Worm (Caenorhabditis elegans) whole organism, young adult: ENCODE data around the gene T09F5.20.

Source experiments
- B0019.2 ChIP-seq: fragments of 200-800 bp; sonication (Bioruptor generic); conservative IDR thresholded peaks from 2 replicates; pipeline ENCODE4 v1.3.6; 2022; ENCODE audit warnings: missing genetic modification reagents, missing genetic modification characterization, missing compliant biosample characterization
- B0035.1 ChIP-seq: sonication (generic microtip); optimal IDR thresholded peaks from 2 replicates; lab custom pipeline; 2016; ENCODE audit warnings: missing genetic modification characterization, mild to moderate bottlenecking, missing compliant biosample characterization, missing genotype, missing genetic modification reagents
- D2030.7 ChIP-seq: fragments of 200-800 bp; sonication (Bioruptor generic); IDR thresholded peaks from 2 replicates; pipeline ENCODE4 v1.3.6; 2022; ENCODE audit warnings: missing genetic modification reagents, missing genetic modification characterization, missing compliant biosample characterization
- F23B12.7 ChIP-seq: sonication (generic microtip); optimal IDR thresholded peaks from 2 replicates; lab custom pipeline; 2017; ENCODE audit warnings: missing genetic modification characterization, mild to moderate bottlenecking, missing compliant biosample characterization, antibody characterized with exemption, moderate library complexity; ENCODE audit not compliant: insufficient read depth
- F37B4.10 ChIP-seq: fragments of 200-800 bp; sonication (Bioruptor generic); IDR thresholded peaks from 2 replicates; pipeline ENCODE4 v1.3.6; 2022; ENCODE audit warnings: missing genetic modification characterization, missing compliant biosample characterization
- F39B2.1 ChIP-seq: fragments of 200-800 bp; sonication (Bioruptor generic); IDR thresholded peaks from 2 replicates; pipeline ENCODE4 v1.3.6; 2022; ENCODE audit warnings: missing genetic modification reagents, missing genetic modification characterization, missing compliant biosample characterization
- F49E8.2 ChIP-seq: sonication (generic microtip); optimal IDR thresholded peaks from 3 replicates; lab custom pipeline; 2017; ENCODE audit warnings: missing genetic modification characterization, mild to moderate bottlenecking, missing compliant biosample characterization, antibody characterized with exemption, moderate library complexity; ENCODE audit not compliant: insufficient read depth
- F52B5.7 ChIP-seq: sonication (generic microtip); optimal IDR thresholded peaks from 2 replicates; lab custom pipeline; 2016; ENCODE audit warnings: mild to moderate bottlenecking, missing genetic modification characterization, missing compliant biosample characterization
- F57C9.4 ChIP-seq: sonication (generic microtip); optimal IDR thresholded peaks from 2 replicates; lab custom pipeline; 2017; ENCODE audit warnings: mild to moderate bottlenecking, missing genetic modification characterization, missing compliant biosample characterization
- K12H6.12 ChIP-seq: fragments of 200-800 bp; sonication (Bioruptor generic); optimal IDR thresholded peaks from 2 replicates; lab custom pipeline; 2018; ENCODE audit warnings: mild to moderate bottlenecking, missing genetic modification characterization, missing compliant biosample characterization
- Y53G8AR.9 ChIP-seq: fragments of 200-800 bp; sonication (Bioruptor generic); conservative IDR thresholded peaks from 2 replicates; pipeline ENCODE4 v1.3.6; 2022; ENCODE audit warnings: missing genetic modification reagents, missing genetic modification characterization, missing compliant biosample characterization
- ZK185.1 ChIP-seq: sonication (generic microtip); optimal IDR thresholded peaks from 2 replicates; lab custom pipeline; 2016; ENCODE audit warnings: mild to moderate bottlenecking, missing genetic modification characterization, missing compliant biosample characterization; ENCODE audit not compliant: poor library complexity, severe bottlenecking
- akir-1 ChIP-seq: fragments of 200-800 bp; sonication (Bioruptor generic); optimal IDR thresholded peaks from 2 replicates; lab custom pipeline; 2018; ENCODE audit warnings: mild to moderate bottlenecking, missing genetic modification characterization, moderate library complexity, missing compliant biosample characterization
- aptf-3 ChIP-seq: fragments of 200-800 bp; sonication (Bioruptor generic); IDR thresholded peaks from 2 replicates; pipeline ENCODE4 v1.3.6; 2022; ENCODE audit warnings: missing genetic modification characterization, missing compliant biosample characterization
- athp-1 ChIP-seq: sonication (generic microtip); optimal IDR thresholded peaks from 2 replicates; lab custom pipeline; 2017; ENCODE audit warnings: mild to moderate bottlenecking, missing genetic modification characterization, missing compliant biosample characterization
- attf-6 ChIP-seq: fragments of 200-800 bp; sonication (Bioruptor generic); IDR thresholded peaks from 2 replicates; pipeline ENCODE4 v1.3.6; 2022; ENCODE audit warnings: missing genetic modification reagents, missing genetic modification characterization, missing compliant biosample characterization
- bed-1 ChIP-seq: fragments of 200-800 bp; sonication (Bioruptor generic); IDR thresholded peaks from 2 replicates; pipeline ENCODE4 v1.3.6; 2022; ENCODE audit warnings: missing genetic modification reagents, missing genetic modification characterization, missing compliant biosample characterization
- ccch-3 ChIP-seq: fragments of 200-800 bp; sonication (Bioruptor generic); optimal IDR thresholded peaks from 2 replicates; lab custom pipeline; 2018; ENCODE audit warnings: mild to moderate bottlenecking, missing genetic modification characterization, missing compliant biosample characterization
- cebp-2 ChIP-seq: fragments of 200-800 bp; sonication (Bioruptor generic); IDR thresholded peaks from 2 replicates; pipeline ENCODE4 v1.3.6; 2022; ENCODE audit warnings: missing genetic modification characterization, missing compliant biosample characterization
- ceh-100 ChIP-seq: fragments of 200-800 bp; sonication (Bioruptor generic); IDR thresholded peaks from 2 replicates; pipeline ENCODE4 v1.3.6; 2022; ENCODE audit warnings: missing genetic modification reagents, missing genetic modification characterization, missing compliant biosample characterization
- ceh-27 ChIP-seq: fragments of 200-800 bp; sonication (Bioruptor generic); optimal IDR thresholded peaks from 2 replicates; lab custom pipeline; 2018; ENCODE audit warnings: mild to moderate bottlenecking, missing genetic modification characterization, moderate library complexity, missing compliant biosample characterization
- ceh-79 ChIP-seq: sonication (generic microtip); optimal IDR thresholded peaks from 2 replicates; lab custom pipeline; 2017; ENCODE audit warnings: mild to moderate bottlenecking, missing genetic modification characterization, missing compliant biosample characterization
- dox-1 ChIP-seq: fragments of 200-800 bp; sonication (Bioruptor generic); IDR thresholded peaks from 2 replicates; pipeline ENCODE4 v1.3.6; 2022; ENCODE audit warnings: missing genetic modification reagents, missing genetic modification characterization, missing compliant biosample characterization
- dpl-1 ChIP-seq: fragments of 150-350 bp; optimal IDR thresholded peaks from 2 replicates; lab custom pipeline; 2014; ENCODE audit warnings: missing biosample characterization, missing genetic modification reagents, missing genetic modification characterization
- ekl-4 ChIP-seq: fragments of 200-800 bp; sonication (Bioruptor generic); IDR thresholded peaks from 2 replicates; pipeline ENCODE4 v1.3.6; 2022; ENCODE audit warnings: missing genetic modification reagents, missing genetic modification characterization, missing compliant biosample characterization
- hlh-12 ChIP-seq: sonication (generic microtip); optimal IDR thresholded peaks from 2 replicates; lab custom pipeline; 2016; ENCODE audit warnings: missing genetic modification characterization, missing compliant biosample characterization
- hmg-1.2 ChIP-seq: fragments of 200-800 bp; sonication (Bioruptor generic); IDR thresholded peaks from 2 replicates; pipeline ENCODE4 v1.3.6; 2022; ENCODE audit warnings: missing genetic modification reagents, missing genetic modification characterization, missing compliant biosample characterization
- hmg-20 ChIP-seq: fragments of 200-800 bp; sonication (Bioruptor generic); IDR thresholded peaks from 2 replicates; pipeline ENCODE4 v1.3.6; 2022; ENCODE audit warnings: missing genetic modification reagents, missing genetic modification characterization, missing compliant biosample characterization
- hrde-1 ChIP-seq: sonication (generic microtip); optimal IDR thresholded peaks from 2 replicates; lab custom pipeline; 2016; ENCODE audit warnings: missing genetic modification characterization, mild to moderate bottlenecking, missing compliant biosample characterization, moderate library complexity, missing genotype, missing genetic modification reagents, borderline replicate concordance
- lag-1 ChIP-seq: fragments of 200-800 bp; sonication (Bioruptor generic); IDR thresholded peaks from 2 replicates; pipeline ENCODE4 v1.3.6; 2022; ENCODE audit warnings: missing genetic modification reagents, missing genetic modification characterization, missing compliant biosample characterization
- let-526 ChIP-seq: fragments of 200-800 bp; sonication (Bioruptor generic); IDR thresholded peaks from 2 replicates; pipeline ENCODE4 v1.3.6; 2022; ENCODE audit warnings: missing genetic modification reagents, missing genetic modification characterization, missing compliant biosample characterization
- madf-8 ChIP-seq: fragments of 200-800 bp; sonication (Bioruptor generic); conservative IDR thresholded peaks from 2 replicates; pipeline ENCODE4 v1.3.6; 2022; ENCODE audit warnings: missing genetic modification reagents, missing genetic modification characterization, missing compliant biosample characterization
- mxl-1 ChIP-seq: sonication (generic microtip); optimal IDR thresholded peaks from 2 replicates; lab custom pipeline; 2016; ENCODE audit warnings: missing genetic modification characterization, missing compliant biosample characterization
- nfya-1 ChIP-seq: sonication (generic microtip); optimal IDR thresholded peaks from 2 replicates; lab custom pipeline; 2017; ENCODE audit warnings: antibody characterized with exemption, missing compliant biosample characterization, missing genetic modification characterization, borderline replicate concordance; ENCODE audit not compliant: insufficient read depth
- nfyb-1 ChIP-seq: fragments of 200-800 bp; sonication (Bioruptor generic); IDR thresholded peaks from 2 replicates; pipeline ENCODE4 v1.3.6; 2022; ENCODE audit warnings: missing genetic modification reagents, missing genetic modification characterization, missing compliant biosample characterization
- nhr-120 ChIP-seq: fragments of 200-800 bp; sonication (Bioruptor generic); IDR thresholded peaks from 2 replicates; pipeline ENCODE4 v1.3.6; 2022; ENCODE audit warnings: missing genetic modification characterization, missing compliant biosample characterization
- nhr-80 ChIP-seq: sonication (generic microtip); optimal IDR thresholded peaks from 2 replicates; lab custom pipeline; 2016; ENCODE audit warnings: missing genetic modification characterization, missing compliant biosample characterization
- nhr-90 ChIP-seq: sonication (generic microtip); optimal IDR thresholded peaks from 2 replicates; lab custom pipeline; 2016; ENCODE audit warnings: missing genotype, mild to moderate bottlenecking, missing genetic modification characterization, missing compliant biosample characterization
- rcor-1 ChIP-seq: fragments of 200-800 bp; sonication (Bioruptor generic); IDR thresholded peaks from 2 replicates; pipeline ENCODE4 v1.3.6; 2022; ENCODE audit warnings: missing genetic modification reagents, missing genetic modification characterization, missing compliant biosample characterization
- repo-1 ChIP-seq: sonication (generic microtip); optimal IDR thresholded peaks from 2 replicates; lab custom pipeline; 2017; ENCODE audit warnings: mild to moderate bottlenecking, missing genetic modification characterization, missing compliant biosample characterization
- sea-2 ChIP-seq: fragments of 200-800 bp; sonication (Bioruptor generic); IDR thresholded peaks from 2 replicates; pipeline ENCODE4 v1.3.6; 2022; ENCODE audit warnings: missing genetic modification characterization, missing compliant biosample characterization
- snpc-1.3 ChIP-seq: sonication (generic microtip); optimal IDR thresholded peaks from 2 replicates; lab custom pipeline; 2017; ENCODE audit warnings: missing genetic modification characterization, mild to moderate bottlenecking, missing compliant biosample characterization, antibody characterized with exemption, moderate library complexity, missing genotype, missing genetic modification reagents; ENCODE audit not compliant: insufficient read depth
- snpc-3.4 ChIP-seq: sonication (generic microtip); optimal IDR thresholded peaks from 2 replicates; lab custom pipeline; 2017; ENCODE audit warnings: missing genetic modification characterization, mild to moderate bottlenecking, missing compliant biosample characterization, antibody characterized with exemption, moderate library complexity, missing genotype, missing genetic modification reagents
- tlf-1 ChIP-seq: fragments of 200-800 bp; sonication (Bioruptor generic); optimal IDR thresholded peaks from 2 replicates; lab custom pipeline; 2018; ENCODE audit warnings: mild to moderate bottlenecking, missing genetic modification characterization, missing compliant biosample characterization
- ztf-22 ChIP-seq: fragments of 200-800 bp; sonication (Bioruptor generic); optimal IDR thresholded peaks from 2 replicates; lab custom pipeline; 2018; ENCODE audit warnings: mild to moderate bottlenecking, missing genetic modification characterization, moderate library complexity, missing compliant biosample characterization
- ztf-25 ChIP-seq: fragments of 200-800 bp; sonication (Bioruptor generic); IDR thresholded peaks from 2 replicates; pipeline ENCODE4 v1.3.6; 2022; ENCODE audit warnings: missing genetic modification reagents, missing genetic modification characterization, missing compliant biosample characterization
- ztf-26 ChIP-seq: sonication (generic microtip); optimal IDR thresholded peaks from 2 replicates; lab custom pipeline; 2017; ENCODE audit warnings: missing genetic modification characterization, missing compliant biosample characterization

Gene T09F5.20

DNA sequence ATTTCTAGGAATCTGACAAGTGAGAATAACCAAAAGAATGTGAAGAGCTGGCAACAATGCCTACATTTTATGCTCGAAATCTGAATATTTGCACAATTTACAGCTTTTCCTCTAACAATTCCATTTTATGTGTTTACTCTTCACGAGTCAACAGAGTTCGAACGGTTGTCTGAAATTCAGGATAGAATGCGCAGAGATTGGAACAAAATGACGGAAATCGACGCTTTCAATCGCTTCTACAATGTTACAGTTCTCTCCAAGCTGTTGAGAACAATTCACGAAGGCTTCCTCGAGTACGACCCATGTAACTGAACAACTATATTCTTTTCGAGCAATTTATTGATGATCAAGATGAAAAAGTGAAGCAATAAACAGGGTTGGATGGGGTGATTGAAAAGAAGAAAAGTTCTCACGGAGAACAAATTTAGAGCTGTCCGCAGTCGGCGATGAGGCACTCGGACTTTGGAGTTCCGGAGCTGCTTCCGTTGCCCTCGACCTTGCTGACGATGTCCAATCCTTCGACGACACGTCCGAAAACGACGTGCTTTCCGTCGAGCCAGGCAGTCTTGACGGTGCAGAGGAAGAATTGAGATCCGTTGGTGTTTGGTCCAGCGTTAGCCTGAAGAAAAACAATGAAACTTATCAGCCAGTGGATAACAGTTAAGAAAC lies 38.7 kb upstream of the T09F5.20 start, which contains the start of gene Y75B12B.3 (continued):
- peak; percentile 47; the same call in 1 of the 2 replicates for TF ChIP-seq ceh-100 (GFP tag; lab: Robert Waterston, UW)
- no peak for TF ChIP-seq ceh-27 (GFP tag; lab: Kevin White, UChicago)
- peak; percentile 51 for TF ChIP-seq tlf-1
- peak; percentile 64 for TF ChIP-seq hrde-1 (tag; lab: Kevin White, UChicago)
- 0 out of 2 replicates have a peak, but pooled peaks have one; percentile 9 for TF ChIP-seq nfyb-1 (GFP tag; lab: Robert Waterston, UW)
- TF ChIP-seq nhr-120: no peak
- TF ChIP-seq snpc-3.4 (tag; lab: Kevin White, UChicago): peak; percentile 24
- no peak for TF ChIP-seq aptf-3
- TF ChIP-seq F57C9.4 (tag; lab: Kevin White, UChicago): no peak
- TF ChIP-seq ZK185.1 (tag; lab: Kevin White, UChicago): no peak
- no peak for TF ChIP-seq lag-1 (GFP tag; lab: Robert Waterston, UW)
- peak; percentile 43 for TF ChIP-seq snpc-1.3
- no peak for TF ChIP-seq sea-2 (GFP tag; lab: Robert Waterston, UW)
- TF ChIP-seq nhr-90: no peak
- TF ChIP-seq ztf-26 (tag; lab: Kevin White, UChicago): no peak
- TF ChIP-seq nhr-80 (tag; lab: Kevin White, UChicago): no peak
- TF ChIP-seq let-526 (GFP tag; lab: Robert Waterston, UW): no peak
- no peak for TF ChIP-seq F23B12.7 (tag; lab: Kevin White, UChicago)
- 0 out of 2 replicates have a peak, but pooled peaks have one; percentile 56 for TF ChIP-seq ztf-25
- TF ChIP-seq Y53G8AR.9 (GFP tag; lab: Robert Waterston, UW): peak; percentile 67; the same call in 1 of the 2 replicates
- no peak for TF ChIP-seq B0035.1
- peak; percentile 27; the same call in 1 of the 2 replicates for TF ChIP-seq F39B2.1 (GFP tag; lab: Robert Waterston, UW)
- peak; percentile 32; the same call in 1 of the 2 replicates for TF ChIP-seq dox-1 (GFP tag; lab: Robert Waterston, UW)
- TF ChIP-seq attf-6 (GFP tag; lab: Robert Waterston, UW): peak; percentile 50; the same call in 1 of the 2 replicates
- no peak for TF ChIP-seq akir-1
- TF ChIP-seq repo-1: no peak
- TF ChIP-seq ccch-3 (GFP tag; lab: Kevin White, UChicago): no peak
- no peak for TF ChIP-seq dpl-1
- no peak for TF ChIP-seq bed-1 (GFP tag; lab: Robert Waterston, UW)
- no peak for TF ChIP-seq B0019.2
- no peak for TF ChIP-seq nfya-1 (tag; lab: Kevin White, UChicago)
- TF ChIP-seq hlh-12 (tag; lab: Kevin White, UChicago): no peak
- TF ChIP-seq ceh-79 (tag; lab: Kevin White, UChicago): peak; percentile 73
- no peak for TF ChIP-seq cebp-2
- peak; percentile 46 for TF ChIP-seq athp-1 (tag; lab: Kevin White, UChicago)
- TF ChIP-seq F49E8.2: peak; percentile 84
- TF ChIP-seq hmg-20 (GFP tag; lab: Robert Waterston, UW): no peak
- peak; percentile 76; the same call in 1 of the 2 replicates for TF ChIP-seq ekl-4 (GFP tag; lab: Robert Waterston, UW)
- no peak for TF ChIP-seq F52B5.7 (tag; lab: Kevin White, UChicago)
- no peak for TF ChIP-seq D2030.7 (GFP tag; lab: Robert Waterston, UW)
- TF ChIP-seq ztf-22 (GFP tag; lab: Kevin White, UChicago): no peak
- TF ChIP-seq K12H6.12: no peak
- 0 out of 2 replicates have a peak, but pooled peaks have one; percentile 10 for TF ChIP-seq hmg-1.2 (GFP tag; lab: Robert Waterston, UW)
- TF ChIP-seq mxl-1 (tag; lab: Kevin White, UChicago): no peak
- TF ChIP-seq F37B4.10 (GFP tag; lab: Robert Waterston, UW): no peak
- peak; percentile 10; the same call in 1 of the 2 replicates for TF ChIP-seq madf-8 (GFP tag; lab: Robert Waterston, UW)
- TF ChIP-seq rcor-1 (GFP tag; lab: Robert Waterston, UW): peak; percentile 5; the same call in 1 of the 2 replicates
